Worm (Caenorhabditis elegans): ENCODE measurements around the gene D2063.1.

ce11 chrV:4346799-4347198, 19.9 kb downstream of the D2063.1 start, which contains the start of gene mcm-7:
- TF ChIP-seq T22C8.4 (GFP tag; IDR thresholded peaks at IDR 0.05) (no peak), flt-1 (GFP tag; IDR thresholded peaks at IDR 0.05) (no peak), klf-2 (GFP tag; conservative IDR thresholded peaks at IDR 0.05) (no peak), med-1 (GFP tag; optimal IDR thresholded peaks at IDR 0.05; ENCODE audit: insufficient read depth) (no peak)
